Worm (Caenorhabditis elegans): ENCODE results near the gene Y71H2AM.3.
A peak's percentile ranks its signal among the peaks of the same experiment; 100 is the strongest.

The Y71H2AM.3 gene

DNA sequence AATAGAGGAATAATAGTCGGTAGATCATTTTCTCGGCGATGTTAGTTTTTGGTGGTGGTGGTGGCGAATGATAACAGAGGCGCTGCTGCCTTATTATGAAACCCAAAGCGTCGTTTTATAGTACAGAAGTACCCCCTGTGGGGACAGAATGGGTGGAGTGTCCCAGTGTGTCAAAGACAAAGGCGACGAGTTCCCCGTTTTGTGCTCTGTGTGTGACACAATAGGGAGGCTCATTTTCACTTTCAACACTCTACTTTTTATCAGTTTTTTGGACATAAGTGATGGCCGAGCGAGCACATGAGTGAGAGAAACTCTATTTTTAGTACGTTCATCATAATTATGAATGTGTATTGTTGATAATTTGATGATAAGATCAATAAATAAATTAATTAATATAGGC, 44.5 kb upstream of the Y71H2AM.3 start, which contains the start of gene pho-9 (continued):
- peak; percentile 50; the same call in 1 of the 2 replicates for TF ChIP-seq nhr-41 (GFP tag; IDR thresholded peaks at IDR 0.05)

DNA sequence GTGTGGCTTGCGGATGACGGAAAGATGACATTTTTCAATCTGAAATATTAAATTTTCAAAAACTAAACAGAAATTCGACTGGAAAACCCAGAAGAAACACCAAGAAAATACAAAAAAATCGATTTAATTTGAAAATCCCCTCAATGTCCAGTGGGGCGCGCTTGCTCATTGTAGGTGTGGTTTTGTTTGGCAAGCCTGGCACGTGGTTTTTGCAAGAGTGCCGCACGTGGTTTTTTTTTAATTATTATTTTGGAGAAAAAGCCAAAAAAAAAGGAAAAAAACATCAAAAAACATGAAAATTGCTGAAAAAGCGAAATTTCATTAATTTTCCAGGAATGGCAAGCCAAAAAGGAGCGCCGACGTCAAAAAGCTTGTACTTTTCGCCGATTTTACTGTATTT, 36.6 kb upstream of the Y71H2AM.3 start, which contains the start of gene swsn-3:
Gene swsn-3, minus strand, starts transcription at position 45 of the 400 bp plus-strand sequence.
- TF ChIP-seq nhr-48 (tag; optimal IDR thresholded peaks at IDR 0.05) (peak; percentile 56), Y75B8A.6 (GFP tag; IDR thresholded peaks at IDR 0.05) (peak; percentile 45; the same call in 1 of the 2 replicates), nhr-10 (tag; optimal IDR thresholded peaks at IDR 0.05) (peak; percentile 46), T20F7.1 (GFP tag; optimal IDR thresholded peaks at IDR 0.05) (no peak), egl-27 (tag; optimal IDR thresholded peaks at IDR 0.05) (no peak), F37D6.2 (tag; optimal IDR thresholded peaks at IDR 0.05) (peak; percentile 65), mes-2 (tag; optimal IDR thresholded peaks at IDR 0.05; ENCODE audit: poor library complexity, severe bottlenecking) (peak; percentile 96), ctbp-1 (GFP tag; IDR thresholded peaks at IDR 0.05) (peak; percentile 74), F49E8.2 (tag; optimal IDR thresholded peaks at IDR 0.05; ENCODE audit: borderline replicate concordance) (peak; percentile 68), zfp-2 (tag; optimal IDR thresholded peaks at IDR 0.05) (peak; percentile 42), skn-1 (tag; optimal IDR thresholded peaks at IDR 0.05) (no peak), set-16 (GFP tag; IDR thresholded peaks at IDR 0.05) (no peak), spr-1 (tag; optimal IDR thresholded peaks at IDR 0.05) (peak; percentile 68), F26F4.8 (GFP tag; conservative IDR thresholded peaks at IDR 0.05) (no peak), duxl-1 (tag; optimal IDR thresholded peaks at IDR 0.05; ENCODE audit: poor library complexity) (peak; percentile 92), nhr-41 (GFP tag; IDR thresholded peaks at IDR 0.05) (no peak), dmd-8 (GFP tag; IDR thresholded peaks at IDR 0.05) (no peak), ceh-28 (tag; optimal IDR thresholded peaks at IDR 0.05) (peak; percentile 53), ZK337.2 (GFP tag; IDR thresholded peaks at IDR 0.05) (no peak), Y5F2A.4 (GFP tag; optimal IDR thresholded peaks at IDR 0.05) (no peak), ZK546.5 (tag; optimal IDR thresholded peaks at IDR 0.05) (peak in 1 of 2 experiments; percentile 3), hif-1 (tag; optimal IDR thresholded peaks at IDR 0.05) (peak in 1 of 2 experiments; percentile 68), lim-7 (GFP tag; IDR thresholded peaks at IDR 0.05) (no peak), hlh-30 (tag; optimal IDR thresholded peaks at IDR 0.05; ENCODE audit: insufficient read depth) (peak; percentile 87), rbr-2 (tag; optimal IDR thresholded peaks at IDR 0.05) (peak; percentile 85), ztf-7 (tag; optimal IDR thresholded peaks at IDR 0.05) (no peak), lin-13 (GFP tag; optimal IDR thresholded peaks at IDR 0.05) (peak; percentile 86), T26A8.4 (GFP tag; IDR thresholded peaks at IDR 0.05) (peak; percentile 73), zip-2 (tag; optimal IDR thresholded peaks at IDR 0.05) (peak; percentile 45), unc-39 (tag; optimal IDR thresholded peaks at IDR 0.05) (no peak), daf-12 (tag; optimal IDR thresholded peaks at IDR 0.05) (no peak), nhr-25 (tag; optimal IDR thresholded peaks at IDR 0.05; ENCODE audit: borderline replicate concordance, insufficient read depth) (peak; percentile 48), F10B5.3 (tag; optimal IDR thresholded peaks at IDR 0.05) (peak; percentile 13), nhr-6 (tag; optimal IDR thresholded peaks at IDR 0.05) (peak; percentile 93), Y105C5A.15 (GFP tag; IDR thresholded peaks at IDR 0.05) (peak; percentile 70; the same call in 1 of the 2 replicates), unc-130 (GFP tag; optimal IDR thresholded peaks at IDR 0.05) (peak; percentile 78), tra-1 (GFP tag; IDR thresholded peaks at IDR 0.05) (no peak), aly-2 (tag; optimal IDR thresholded peaks at IDR 0.05) (no peak), ces-1 (GFP tag; optimal IDR thresholded peaks at IDR 0.05) (peak; percentile 27), lin-39 (tag; optimal IDR thresholded peaks at IDR 0.05) (no peak), aha-1 (tag) (no peak), daf-8 (GFP tag; IDR thresholded peaks at IDR 0.05) (no peak), nhr-237 (tag; optimal IDR thresholded peaks at IDR 0.05) (no peak), nhr-77 (tag; optimal IDR thresholded peaks at IDR 0.05) (peak; percentile 65), vab-7 (GFP tag; IDR thresholded peaks at IDR 0.05) (peak; percentile 74), mep-1 (tag; optimal IDR thresholded peaks at IDR 0.05) (peak; percentile 91), fos-1 (tag; optimal IDR thresholded peaks at IDR 0.05) (no peak), cey-2 (tag; optimal IDR thresholded peaks at IDR 0.05; ENCODE audit: borderline replicate concordance, insufficient read depth) (no peak), nhr-28 (tag; optimal IDR thresholded peaks at IDR 0.05) (peak; percentile 53)

All from whole organism, L4 larva.